Worm (Caenorhabditis elegans) whole organism, L4/young adult: ENCODE measurements around the gene C33B4.5.

Experiments used
- W03F9.2 ChIP-seq: fragments of 150-350 bp; optimal IDR thresholded peaks from 2 replicates; lab custom pipeline; 2014; ENCODE audit warnings: missing biosample characterization, missing genetic modification characterization
- dao-5 ChIP-seq: sonication (generic microtip); optimal IDR thresholded peaks from 2 replicates; lab custom pipeline; 2016; ENCODE audit warnings: missing genotype, missing genetic modification characterization, moderate library complexity, missing compliant biosample characterization
- him-1 ChIP-seq: sonication (generic microtip); optimal IDR thresholded peaks from 2 replicates; lab custom pipeline; 2016; ENCODE audit warnings: missing genotype, missing genetic modification reagents, missing genetic modification characterization, missing compliant biosample characterization

- TF ChIP-seq him-1 (tag; lab: Kevin White, UChicago), result no peak
- TF ChIP-seq dao-5 (tag; lab: Kevin White, UChicago), result no peak
- no peak for TF ChIP-seq W03F9.2 (tag; lab: Kevin White, UChicago)
These were observed 45.5 kb downstream of the C33B4.5 start for ce11 chrII:11428599-11428998.
